Fruit fly (Drosophila melanogaster): Measurements from ENCODE around the gene Ibf2.

DNA sequence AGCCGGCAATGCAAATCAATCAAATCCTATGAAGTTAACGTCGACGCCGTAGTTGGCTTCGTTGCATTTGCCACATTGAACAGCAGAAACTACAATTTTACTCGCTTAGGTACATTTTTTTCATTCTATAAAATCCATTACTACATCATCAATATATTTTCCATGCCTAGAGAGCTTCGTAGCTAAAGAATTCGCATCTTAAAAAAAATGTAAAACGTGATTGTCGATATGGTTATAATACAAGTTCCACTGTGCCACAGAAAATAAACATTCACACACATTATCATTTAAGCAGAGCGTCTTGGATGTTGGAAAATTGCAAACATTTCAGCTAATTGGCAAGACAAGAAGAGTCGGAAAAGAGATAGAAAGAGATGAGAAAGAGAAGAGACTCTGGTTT, 30.4 kb downstream of the Ibf2 start:
- TF ChIP-seq fkh (GFP tag; optimal IDR thresholded peaks at IDR 0.05), result no peak
- TF ChIP-seq CG1621 (tag; optimal IDR thresholded peaks at IDR 0.05), result no peak
- TF ChIP-seq Met (GFP tag; optimal IDR thresholded peaks at IDR 0.05), result no peak
- TF ChIP-seq Hr38 (GFP tag; optimal IDR thresholded peaks at IDR 0.05), result no peak
- TF ChIP-seq esn (GFP tag; optimal IDR thresholded peaks at IDR 0.05), result no peak
- no peak for TF ChIP-seq CG6854 (GFP tag; optimal IDR thresholded peaks at IDR 0.05)
- TF ChIP-seq CG3032 (tag; optimal IDR thresholded peaks at IDR 0.05), result no peak
- no peak for TF ChIP-seq vri (GFP tag; optimal IDR thresholded peaks at IDR 0.05)
- no peak for TF ChIP-seq achi (GFP tag; optimal IDR thresholded peaks at IDR 0.05)
